Worm (Caenorhabditis elegans): ENCODE measurements around the gene C04A11.2.

DNA sequence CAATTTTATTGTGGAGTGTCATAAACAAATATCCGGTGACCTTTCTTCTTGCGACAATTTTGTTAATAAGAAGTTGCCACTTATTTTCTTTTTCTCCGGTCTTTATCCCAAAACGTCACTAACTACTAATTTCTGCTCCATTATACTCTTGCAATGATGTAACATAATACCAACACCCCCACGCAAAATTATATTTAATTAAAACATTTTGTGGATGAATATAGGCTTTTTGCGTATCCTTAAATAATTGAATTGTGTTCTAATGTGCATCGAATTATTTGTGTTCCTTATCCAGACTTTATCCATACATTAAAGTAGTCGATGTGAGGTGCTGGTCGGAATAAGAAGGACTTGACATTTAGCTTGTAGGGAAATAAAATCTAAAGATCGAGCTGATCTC lies 34.3 kb upstream of the C04A11.2 start:
- no peak for TF ChIP-seq zip-5 (tag; optimal IDR thresholded peaks at IDR 0.05)
- TF ChIP-seq che-1 (tag; optimal IDR thresholded peaks at IDR 0.05) = no peak
- no peak for TF ChIP-seq unc-55 (GFP tag; optimal IDR thresholded peaks at IDR 0.05)
- no peak for TF ChIP-seq ceh-19 (GFP tag; optimal IDR thresholded peaks at IDR 0.05)
- TF ChIP-seq ama-1 (optimal IDR thresholded peaks at IDR 0.05) = no peak
- TF ChIP-seq hlh-15 (tag; optimal IDR thresholded peaks at IDR 0.05) = no peak
- no peak for TF ChIP-seq ceh-34 (tag; optimal IDR thresholded peaks at IDR 0.05)
- TF ChIP-seq ceh-22 (tag; optimal IDR thresholded peaks at IDR 0.05) = no peak
- no peak for TF ChIP-seq nhr-11 (tag; optimal IDR thresholded peaks at IDR 0.05)
- no peak for TF ChIP-seq ceh-2 (tag; optimal IDR thresholded peaks at IDR 0.05)
- no peak for TF ChIP-seq fkh-10 (GFP tag; optimal IDR thresholded peaks at IDR 0.05)
- TF ChIP-seq ttx-3 (tag; optimal IDR thresholded peaks at IDR 0.05) = no peak
- no peak for TF ChIP-seq ahr-1 (tag; optimal IDR thresholded peaks at IDR 0.05)
- no peak for TF ChIP-seq tbx-2 (tag; optimal IDR thresholded peaks at IDR 0.05)
